Fruit fly (Drosophila melanogaster) whole organism, embryonic: Measurements from ENCODE around the gene CG12420.

ENCODE experiments used
- Abd-B ChIP-seq: fragments of 200-800 bp; sonication (Bioruptor generic); optimal IDR thresholded peaks from 2 replicates; lab custom pipeline; 2018; ENCODE audit warnings: missing biosample characterization, mild to moderate bottlenecking, missing genetic modification characterization, moderate library complexity
- C15 ChIP-seq: fragments of 200-800 bp; sonication (Bioruptor generic); IDR thresholded peaks from 3 replicates; pipeline ENCODE4 v1.3.6; 2022; ENCODE audit warnings: missing biosample characterization, missing genetic modification characterization
- CG12155 ChIP-seq: fragments of 200-800 bp; sonication (Bioruptor generic); optimal IDR thresholded peaks from 3 replicates; lab custom pipeline; 2016; ENCODE audit warnings: missing biosample characterization, missing genetic modification characterization
- CG12219 ChIP-seq: fragments of 200-800 bp; sonication (Bioruptor generic); optimal IDR thresholded peaks from 3 replicates; lab custom pipeline; 2018; ENCODE audit warnings: missing biosample characterization, mild to moderate bottlenecking, missing genetic modification characterization
- CG14710 ChIP-seq: fragments of 200-800 bp; sonication (Bioruptor generic); optimal IDR thresholded peaks from 3 replicates; lab custom pipeline; 2019; ENCODE audit warnings: missing biosample characterization, mild to moderate bottlenecking, missing genetic modification characterization, moderate library complexity
- CG15073 ChIP-seq: fragments of 200-800 bp; sonication (Bioruptor generic); optimal IDR thresholded peaks from 2 replicates; lab custom pipeline; 2016; ENCODE audit warnings: missing biosample characterization, missing genetic modification characterization
- CG17361 ChIP-seq: fragments of 200-800 bp; sonication (Bioruptor generic); IDR thresholded peaks from 3 replicates; pipeline ENCODE4 v1.3.6; 2022; ENCODE audit warnings: missing biosample characterization, missing genetic modification characterization
- CG17912 ChIP-seq: fragments of 200-800 bp; sonication (Bioruptor generic); optimal IDR thresholded peaks from 2 replicates; lab custom pipeline; 2018; ENCODE audit warnings: missing biosample characterization, mild to moderate bottlenecking, missing genetic modification characterization
- CG2129 ChIP-seq: fragments of 200-800 bp; sonication (Bioruptor generic); IDR thresholded peaks from 2 replicates; pipeline ENCODE4 v1.3.6; 2022; ENCODE audit warnings: missing biosample characterization, missing genetic modification characterization; ENCODE audit not compliant: partially characterized antibody
- CG2678 ChIP-seq: fragments of 200-800 bp; sonication (Bioruptor generic); optimal IDR thresholded peaks from 3 replicates; lab custom pipeline; 2019; ENCODE audit warnings: missing biosample characterization, mild to moderate bottlenecking, missing genetic modification characterization, moderate library complexity
- CG31441 ChIP-seq: fragments of 200-800 bp; sonication (Bioruptor generic); IDR thresholded peaks from 2 replicates; pipeline ENCODE4 v1.3.6; 2022; ENCODE audit warnings: missing biosample characterization, missing genetic modification characterization
- CG3281 ChIP-seq: fragments of 200-800 bp; sonication (Bioruptor generic); optimal IDR thresholded peaks from 3 replicates; lab custom pipeline; 2017; ENCODE audit warnings: missing biosample characterization, mild to moderate bottlenecking, missing genetic modification characterization
- CG34422 ChIP-seq: fragments of 200-800 bp; sonication (Bioruptor generic); IDR thresholded peaks from 3 replicates; pipeline ENCODE4 v1.3.6; 2022; ENCODE audit warnings: missing biosample characterization, missing genetic modification characterization
- CG4854 ChIP-seq: fragments of 200-800 bp; sonication (Bioruptor generic); optimal IDR thresholded peaks from 2 replicates; lab custom pipeline; 2016; ENCODE audit warnings: missing biosample characterization, missing genetic modification characterization, inconsistent platforms
- CG5180 ChIP-seq: fragments of 200-800 bp; sonication (Bioruptor generic); optimal IDR thresholded peaks from 3 replicates; lab custom pipeline; 2017; ENCODE audit warnings: missing biosample characterization, missing genetic modification characterization, mild to moderate bottlenecking, moderate library complexity, missing genetic modification reagents
- CG6683 ChIP-seq: fragments of 200-800 bp; sonication (Bioruptor generic); optimal IDR thresholded peaks from 2 replicates; lab custom pipeline; 2017; ENCODE audit warnings: missing biosample characterization, mild to moderate bottlenecking, missing genetic modification characterization, missing genetic modification reagents
- CG8924 ChIP-seq: fragments of 200-800 bp; optimal IDR thresholded peaks from 3 replicates; lab custom pipeline; 2019; ENCODE audit warnings: missing biosample characterization, mild to moderate bottlenecking, missing genetic modification characterization, moderate library complexity
- CG9437 ChIP-seq: fragments of 200-800 bp; sonication (Bioruptor generic); optimal IDR thresholded peaks from 2 replicates; lab custom pipeline; 2018; ENCODE audit warnings: missing biosample characterization, mild to moderate bottlenecking, missing genetic modification characterization
- CG9876 ChIP-seq: fragments of 200-800 bp; sonication (Bioruptor generic); optimal IDR thresholded peaks from 2 replicates; lab custom pipeline; 2016; ENCODE audit warnings: missing biosample characterization, missing genetic modification characterization
- CTCF ChIP-seq: fragments of 200-800 bp; sonication (Bioruptor generic); optimal IDR thresholded peaks from 2 replicates; lab custom pipeline; 2017; ENCODE audit warnings: missing biosample characterization, mild to moderate bottlenecking, missing genetic modification characterization, moderate library complexity
- CoRest ChIP-seq: fragments of 200-800 bp; sonication (Bioruptor generic); optimal IDR thresholded peaks from 3 replicates; lab custom pipeline; 2018; ENCODE audit warnings: missing biosample characterization, mild to moderate bottlenecking, missing genetic modification characterization, moderate library complexity
- E2f2 ChIP-seq: fragments of 200-800 bp; sonication (Bioruptor generic); IDR thresholded peaks from 2 replicates; pipeline ENCODE4 v1.3.6; 2022; ENCODE audit warnings: missing biosample characterization, missing genetic modification characterization
- Elba2 ChIP-seq: fragments of 200-800 bp; sonication (Bioruptor generic); optimal IDR thresholded peaks from 3 replicates; lab custom pipeline; 2016; ENCODE audit warnings: missing biosample characterization, missing genetic modification characterization
- H2.0 ChIP-seq: fragments of 200-800 bp; sonication (Bioruptor generic); IDR thresholded peaks from 2 replicates; pipeline ENCODE4 v1.3.6; 2022; ENCODE audit warnings: missing biosample characterization, missing genetic modification characterization
- HHEX ChIP-seq: fragments of 200-800 bp; sonication (Bioruptor generic); optimal IDR thresholded peaks from 3 replicates; lab custom pipeline; 2017; ENCODE audit warnings: missing biosample characterization, mild to moderate bottlenecking, missing genetic modification characterization, missing genetic modification reagents
- Nf-YB ChIP-seq: fragments of 200-800 bp; sonication (Bioruptor generic); optimal IDR thresholded peaks from 3 replicates; lab custom pipeline; 2019; ENCODE audit warnings: missing biosample characterization, mild to moderate bottlenecking, missing genetic modification characterization, moderate library complexity
- Scr ChIP-seq: fragments of 200-800 bp; sonication (Bioruptor generic); IDR thresholded peaks from 2 replicates; pipeline ENCODE4 v1.3.6; 2022; ENCODE audit warnings: missing biosample characterization, missing genetic modification characterization; ENCODE audit not compliant: partially characterized antibody
- Sox102F ChIP-seq: fragments of 200-800 bp; sonication (Bioruptor generic); optimal IDR thresholded peaks from 2 replicates; lab custom pipeline; 2018; ENCODE audit warnings: missing biosample characterization, mild to moderate bottlenecking, missing genetic modification characterization, moderate library complexity
- Spps ChIP-seq: fragments of 200-800 bp; sonication (Bioruptor generic); optimal IDR thresholded peaks from 2 replicates; lab custom pipeline; 2018; ENCODE audit warnings: missing biosample characterization, mild to moderate bottlenecking, missing genetic modification characterization
- Stat92E ChIP-seq, 3 experiments: fragments of >200 bp in 2 of 3; fragments of 200-800 bp in 1 of 3; sonication (Bioruptor generic) in 1 of 3; optimal IDR thresholded peaks; 2 replicates each; lab custom pipeline; 2017 to 2019; ENCODE audit warnings: missing biosample characterization in 3 of 3, missing genetic modification characterization in 3 of 3, mild to moderate bottlenecking in 1 of 3, moderate library complexity in 1 of 3
- bbx ChIP-seq: fragments of 200-800 bp; sonication (Bioruptor generic); IDR thresholded peaks from 2 replicates; pipeline ENCODE4 v1.3.6; 2022; ENCODE audit warnings: missing biosample characterization, missing genetic modification characterization; ENCODE audit not compliant: partially characterized antibody
- bigmax ChIP-seq: fragments of 200-800 bp; sonication (Bioruptor generic); optimal IDR thresholded peaks from 2 replicates; lab custom pipeline; 2018; ENCODE audit warnings: missing biosample characterization, mild to moderate bottlenecking, missing genetic modification characterization
- btn ChIP-seq: fragments of 200-800 bp; sonication (Bioruptor generic); optimal IDR thresholded peaks from 2 replicates; lab custom pipeline; 2016; ENCODE audit warnings: missing biosample characterization, missing genetic modification characterization
- ci ChIP-seq: fragments of 200-800 bp; sonication (Bioruptor generic); IDR thresholded peaks from 3 replicates; pipeline ENCODE4 v1.3.6; 2022; ENCODE audit warnings: missing biosample characterization, missing genetic modification characterization
- croc ChIP-seq: fragments of 200-800 bp; sonication (Bioruptor generic); conservative IDR thresholded peaks from 3 replicates; pipeline ENCODE4 v1.3.6; 2022; ENCODE audit warnings: missing biosample characterization, missing genetic modification characterization
- ftz-f1 ChIP-seq: fragments of 200-800 bp; sonication (Bioruptor generic); optimal IDR thresholded peaks from 2 replicates; lab custom pipeline; 2016; ENCODE audit warnings: missing biosample characterization, missing genetic modification characterization
- gcm2 ChIP-seq: fragments of 200-800 bp; sonication (Bioruptor generic); optimal IDR thresholded peaks from 2 replicates; lab custom pipeline; 2016; ENCODE audit warnings: missing biosample characterization, missing genetic modification characterization
- gt ChIP-seq: fragments of 200-800 bp; sonication (Bioruptor generic); IDR thresholded peaks from 2 replicates; pipeline ENCODE4 v1.3.6; 2022; ENCODE audit warnings: missing biosample characterization, missing genetic modification characterization
- hb ChIP-seq: fragments of 200-800 bp; sonication (Bioruptor generic); IDR thresholded peaks from 3 replicates; pipeline ENCODE4 v1.3.6; 2022; ENCODE audit warnings: missing biosample characterization, missing genetic modification characterization; ENCODE audit not compliant: partially characterized antibody
- hkb ChIP-seq, 2 experiments: fragments of 200-800 bp in 1 of 2; fragments of >200 bp in 1 of 2; sonication (Bioruptor generic) in 1 of 2; IDR thresholded peaks in 1 of 2; optimal IDR thresholded peaks in 1 of 2; 2 replicates each; pipeline versions ENCODE4 v1.3.6 to Lab custom; 2017 to 2022; ENCODE audit warnings: missing biosample characterization in 1 of 2, missing genetic modification characterization in 1 of 2
- insv ChIP-seq, 2 experiments: fragments of 200-800 bp; sonication (Bioruptor generic); optimal IDR thresholded peaks; 3 replicates each; lab custom pipeline; 2016 to 2018; ENCODE audit warnings: missing biosample characterization in 2 of 2, missing genetic modification characterization in 2 of 2
- nmo ChIP-seq: fragments of 200-800 bp; sonication (Bioruptor generic); optimal IDR thresholded peaks from 2 replicates; lab custom pipeline; 2018; ENCODE audit warnings: missing biosample characterization, mild to moderate bottlenecking, missing genetic modification characterization, moderate library complexity
- oc ChIP-seq: fragments of 200-800 bp; sonication (Bioruptor generic); optimal IDR thresholded peaks from 2 replicates; lab custom pipeline; 2018; ENCODE audit warnings: missing biosample characterization, mild to moderate bottlenecking, missing genetic modification characterization, moderate library complexity
- otp ChIP-seq: fragments of 200-800 bp; sonication (Bioruptor generic); IDR thresholded peaks from 3 replicates; pipeline ENCODE4, ENCODE4 v1.3.6; 2022; ENCODE audit warnings: missing biosample characterization, missing genetic modification characterization
- p53 ChIP-seq: fragments of 200-800 bp; sonication (Bioruptor generic); optimal IDR thresholded peaks from 2 replicates; lab custom pipeline; 2016; ENCODE audit warnings: missing biosample characterization, missing genetic modification characterization
- pita ChIP-seq: fragments of 200-800 bp; sonication (Bioruptor generic); optimal IDR thresholded peaks from 2 replicates; lab custom pipeline; 2017; ENCODE audit warnings: missing biosample characterization, mild to moderate bottlenecking, missing genetic modification characterization
- schlank ChIP-seq: fragments of 200-800 bp; sonication (Bioruptor generic); optimal IDR thresholded peaks from 2 replicates; lab custom pipeline; 2018; ENCODE audit warnings: missing biosample characterization, mild to moderate bottlenecking, missing genetic modification characterization
- sd ChIP-seq: fragments of 200-800 bp; sonication (Bioruptor generic); optimal IDR thresholded peaks from 3 replicates; lab custom pipeline; 2018; ENCODE audit warnings: missing biosample characterization, mild to moderate bottlenecking, missing genetic modification characterization, moderate library complexity
- slou ChIP-seq: fragments of 200-800 bp; sonication (Bioruptor generic); optimal IDR thresholded peaks from 3 replicates; lab custom pipeline; 2016; ENCODE audit warnings: missing biosample characterization, missing genetic modification characterization
- so ChIP-seq: fragments of 200-800 bp; sonication (Bioruptor generic); IDR thresholded peaks from 3 replicates; pipeline ENCODE4 v1.3.6; 2022; ENCODE audit warnings: missing biosample characterization, missing genetic modification characterization
- toy ChIP-seq: fragments of 200-800 bp; sonication (Bioruptor generic); IDR thresholded peaks from 2 replicates; pipeline ENCODE4 v1.3.6; 2022; ENCODE audit warnings: missing biosample characterization, missing genetic modification characterization

The CG12420 gene

dm6 chr3R:10272695-10273094 lies 50.2 kb downstream of the CG12420 start (continued):
- no peak for TF ChIP-seq CG9437 (GFP tag; lab: Kevin White, UChicago)
- no peak for TF ChIP-seq btn
- no peak for TF ChIP-seq CG14710 (tag; lab: Kevin White, UChicago)
- no peak for TF ChIP-seq schlank (tag; lab: Kevin White, UChicago)
- no peak for TF ChIP-seq hkb (optimal IDR thresholded peaks at IDR 0.05; lab: Kevin White, UChicago)
- TF ChIP-seq hkb (GFP tag; IDR thresholded peaks at IDR 0.05; lab: Robert Waterston, UW), result peak; percentile 64; the same call in 1 of the 2 replicates
- TF ChIP-seq bigmax, result no peak
- TF ChIP-seq Stat92E (GFP tag; optimal IDR thresholded peaks at IDR 0.05; lab: Kevin White, UChicago), result no peak
- TF ChIP-seq C15 (GFP tag; lab: Robert Waterston, UW), result no peak
- no peak for TF ChIP-seq otp (GFP tag; lab: Robert Waterston, UW)
- no peak; the same call in 2 of the 3 replicates for TF ChIP-seq croc (GFP tag; lab: Robert Waterston, UW)
- TF ChIP-seq CG17912 (GFP tag; lab: Kevin White, UChicago), result no peak
- no peak for TF ChIP-seq gt (GFP tag; lab: Robert Waterston, UW)
- TF ChIP-seq oc, result no peak
- no peak for TF ChIP-seq ci (GFP tag; lab: Robert Waterston, UW)
- TF ChIP-seq CG9876 (GFP tag; lab: Kevin White, UChicago), result no peak
- TF ChIP-seq CG3281 (GFP tag; lab: Kevin White, UChicago), result no peak
- no peak for TF ChIP-seq Scr (GFP tag; lab: Robert Waterston, UW)
- peak; percentile 58 for TF ChIP-seq Sox102F (GFP tag; lab: Kevin White, UChicago)
- no peak for TF ChIP-seq hb (GFP tag; lab: Robert Waterston, UW)
- TF ChIP-seq CG12219 (GFP tag; lab: Kevin White, UChicago), result no peak
- TF ChIP-seq sd (tag; lab: Kevin White, UChicago), result peak; percentile 8
- TF ChIP-seq E2f2 (GFP tag; lab: Robert Waterston, UW), result no peak; the same call in 1 of the 2 replicates
- no peak for TF ChIP-seq slou (GFP tag; lab: Kevin White, UChicago)
- TF ChIP-seq bbx (GFP tag; lab: Robert Waterston, UW), result no peak
- TF ChIP-seq pita, result no peak
- no peak for TF ChIP-seq insv (GFP tag; optimal IDR thresholded peaks at IDR 0.05; lab: Kevin White, UChicago)
- peak; percentile 10 for TF ChIP-seq nmo
- TF ChIP-seq CG2678, result peak; percentile 48
- TF ChIP-seq p53 (GFP tag; lab: Kevin White, UChicago), result no peak
- no peak for TF ChIP-seq HHEX (GFP tag; lab: Kevin White, UChicago)
- TF ChIP-seq CG5180 (GFP tag; lab: Kevin White, UChicago), result no peak
- no peak for TF ChIP-seq CG12155 (GFP tag; lab: Kevin White, UChicago)
- peak; percentile 19; the same call in 1 of the 2 replicates for TF ChIP-seq CG31441 (GFP tag; lab: Robert Waterston, UW)
- no peak for TF ChIP-seq CG8924 (tag; lab: Kevin White, UChicago)
- TF ChIP-seq CG34422 (GFP tag; lab: Robert Waterston, UW), result no peak
- TF ChIP-seq CG17361 (GFP tag; lab: Robert Waterston, UW), result 0 out of 3 replicates have a peak, but pooled peaks have one; percentile 33
- no peak for TF ChIP-seq H2.0 (GFP tag; lab: Robert Waterston, UW)
- TF ChIP-seq Abd-B (GFP tag; lab: Kevin White, UChicago), result no peak
- no peak for TF ChIP-seq CG4854
- TF ChIP-seq so, result no peak
- no peak for TF ChIP-seq CTCF
- TF ChIP-seq ftz-f1 (GFP tag; lab: Kevin White, UChicago), result no peak
- TF ChIP-seq CoRest (tag; lab: Kevin White, UChicago), result peak; percentile 21
- TF ChIP-seq Nf-YB (GFP tag; lab: Kevin White, UChicago), result no peak
- TF ChIP-seq gcm2 (GFP tag; lab: Kevin White, UChicago), result no peak
- TF ChIP-seq Spps, result no peak
- no peak for TF ChIP-seq CG6683
- no peak for TF ChIP-seq toy
- no peak for TF ChIP-seq Elba2 (GFP tag; lab: Kevin White, UChicago)
- no peak for TF ChIP-seq CG2129 (GFP tag; lab: Robert Waterston, UW)
- TF ChIP-seq CG15073 (GFP tag; lab: Kevin White, UChicago), result no peak
